Fruit fly (Drosophila melanogaster) whole organism: Measurements from ENCODE around the gene Taf11.

Experiments used
- Dll ChIP-seq: fragments of >200 bp; optimal IDR thresholded peaks from 2 replicates; lab custom pipeline; 2017
- psq ChIP-seq: fragments of >200 bp; optimal IDR thresholded peaks from 2 replicates; lab custom pipeline; 2017
- usp ChIP-seq: fragments of >200 bp; optimal IDR thresholded peaks from 2 replicates; lab custom pipeline; 2017; ENCODE audit warnings: missing biosample characterization, missing genetic modification characterization, mixed read lengths

DNA sequence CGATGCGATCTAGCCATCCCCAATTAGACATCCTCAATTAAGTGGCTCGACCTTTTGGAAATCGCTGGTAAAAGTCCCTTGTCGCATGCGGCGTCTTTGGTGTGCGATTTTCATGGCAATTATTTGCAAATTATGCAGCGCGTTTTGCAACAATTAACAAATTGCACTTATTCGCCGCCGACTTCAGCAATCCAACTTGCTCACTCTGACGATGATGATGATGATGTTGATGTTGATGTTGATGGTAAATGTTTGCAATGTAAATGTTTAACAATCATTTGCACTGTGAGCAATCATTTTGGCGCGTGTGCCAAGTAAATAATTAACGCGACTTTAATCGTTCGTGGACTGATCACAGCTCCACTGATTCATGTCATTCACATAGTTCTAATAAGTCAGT, 28.9 kb downstream of the Taf11 start:
- TF ChIP-seq Dll (lab: Kevin White, UChicago) = no peak
- TF ChIP-seq psq (lab: Kevin White, UChicago) = no peak
- TF ChIP-seq usp (GFP tag; lab: Kevin White, UChicago) = no peak
